Worm (Caenorhabditis elegans) whole organism, L1 larva: ENCODE measurements around the gene lelo-3.

Experiments
- C04F5.9 ChIP-seq: sonication (generic microtip); optimal IDR thresholded peaks from 2 replicates; lab custom pipeline; 2016; ENCODE audit warnings: missing genetic modification characterization, missing compliant biosample characterization
- C16A3.4 ChIP-seq: fragments of 150-350 bp; optimal IDR thresholded peaks from 2 replicates; lab custom pipeline; 2014; ENCODE audit warnings: missing biosample characterization, missing genetic modification characterization
- alr-1 ChIP-seq: fragments of 200-800 bp; sonication (Bioruptor generic); optimal IDR thresholded peaks from 2 replicates; lab custom pipeline; 2018; ENCODE audit warnings: borderline replicate concordance, mild to moderate bottlenecking, missing genetic modification characterization, missing compliant biosample characterization
- aly-2 ChIP-seq: fragments of 150-350 bp; optimal IDR thresholded peaks from 2 replicates; lab custom pipeline; 2014; ENCODE audit warnings: missing biosample characterization, missing genetic modification characterization
- blmp-1 ChIP-seq: fragments of 150-350 bp; optimal IDR thresholded peaks from 2 replicates; lab custom pipeline; 2014; ENCODE audit warnings: missing biosample characterization, missing genetic modification characterization
- ceh-63 ChIP-seq: fragments of 200-800 bp; sonication (Bioruptor generic); optimal IDR thresholded peaks from 2 replicates; lab custom pipeline; 2018; ENCODE audit warnings: mild to moderate bottlenecking, missing genetic modification characterization, missing compliant biosample characterization
- ceh-8 ChIP-seq: fragments of 200-800 bp; sonication (Bioruptor generic); optimal IDR thresholded peaks from 2 replicates; lab custom pipeline; 2018; ENCODE audit warnings: mild to moderate bottlenecking, missing genetic modification characterization, moderate library complexity, missing compliant biosample characterization
- ceh-90 ChIP-seq: sonication (generic microtip); optimal IDR thresholded peaks from 2 replicates; lab custom pipeline; 2016; ENCODE audit warnings: missing genetic modification characterization, missing compliant biosample characterization
- ces-1 ChIP-seq: fragments of 150-350 bp; optimal IDR thresholded peaks from 2 replicates; lab custom pipeline; 2014; ENCODE audit warnings: missing biosample characterization, missing genetic modification reagents, missing genetic modification characterization
- efl-1 ChIP-seq, 4 experiments: fragments of 150-350 bp; optimal IDR thresholded peaks in 3 of 4; peaks in 1 of 4; 1 replicate in 1 of 4; 2 replicates in 3 of 4; lab custom pipeline; 2014; ENCODE audit warnings: missing biosample characterization in 2 of 4, missing genetic modification characterization in 2 of 4, missing genetic modification reagents in 2 of 4
- efl-3 ChIP-seq: fragments of 200-800 bp; sonication (Bioruptor generic); optimal IDR thresholded peaks from 2 replicates; lab custom pipeline; 2018; ENCODE audit warnings: mild to moderate bottlenecking, missing genetic modification characterization, missing compliant biosample characterization
- egl-27 ChIP-seq, 2 experiments: fragments of 150-350 bp in 1 of 2; sonication (generic microtip); optimal IDR thresholded peaks; 3 replicates each; lab custom pipeline; 2017 to 2018; ENCODE audit warnings: missing biosample characterization in 2 of 2, missing genetic modification characterization in 2 of 2, missing genetic modification reagents in 2 of 2
- elt-2 ChIP-seq: sonication (generic microtip); optimal IDR thresholded peaks from 2 replicates; lab custom pipeline; 2016; ENCODE audit warnings: missing genetic modification characterization, mild to moderate bottlenecking, inconsistent platforms, missing compliant biosample characterization, missing genetic modification reagents
- elt-3 ChIP-seq, 6 experiments: fragments of 150-350 bp in 1 of 6; sonication (generic microtip); optimal IDR thresholded peaks; 2 replicates each; lab custom pipeline; 2017 to 2018; ENCODE audit warnings: missing biosample characterization in 6 of 6, missing genetic modification characterization in 6 of 6, inconsistent platforms in 1 of 6
- fkh-10 ChIP-seq: sonication (generic microtip); optimal IDR thresholded peaks from 2 replicates; lab custom pipeline; 2017; ENCODE audit warnings: missing biosample characterization, missing genetic modification reagents, missing genetic modification characterization
- fkh-4 ChIP-seq: sonication (generic microtip); optimal IDR thresholded peaks from 2 replicates; lab custom pipeline; 2016; ENCODE audit warnings: missing compliant biosample characterization, missing genetic modification characterization, borderline replicate concordance
- fkh-8 ChIP-seq: sonication (generic microtip); optimal IDR thresholded peaks from 2 replicates; lab custom pipeline; 2016; ENCODE audit warnings: mild to moderate bottlenecking, missing genetic modification characterization, missing compliant biosample characterization
- fos-1 ChIP-seq: fragments of 150-350 bp; optimal IDR thresholded peaks from 2 replicates; lab custom pipeline; 2014; ENCODE audit warnings: missing biosample characterization, missing genetic modification characterization
- hpl-2 ChIP-seq: fragments of 150-350 bp; optimal IDR thresholded peaks from 2 replicates; lab custom pipeline; 2014; ENCODE audit warnings: missing biosample characterization, missing genetic modification reagents, missing genetic modification characterization
- irx-1 ChIP-seq: sonication (generic microtip); optimal IDR thresholded peaks from 2 replicates; lab custom pipeline; 2016; ENCODE audit warnings: missing genetic modification characterization, missing compliant biosample characterization
- lin-14 ChIP-seq: fragments of 200-800 bp; sonication (Bioruptor generic); optimal IDR thresholded peaks from 2 replicates; lab custom pipeline; 2018; ENCODE audit warnings: mild to moderate bottlenecking, missing genetic modification characterization, moderate library complexity, missing compliant biosample characterization
- lin-15B ChIP-seq: fragments of 150-350 bp; sonication (generic microtip); optimal IDR thresholded peaks from 3 replicates; lab custom pipeline; 2014; ENCODE audit warnings: missing biosample characterization, missing genetic modification characterization
- lin-35 ChIP-seq, 2 experiments: fragments of 150-350 bp; optimal IDR thresholded peaks; 2 replicates each; lab custom pipeline; 2014; ENCODE audit warnings: missing biosample characterization in 2 of 2, missing genetic modification characterization in 2 of 2, missing genetic modification reagents in 2 of 2
- lin-39 ChIP-seq: fragments of 150-350 bp; optimal IDR thresholded peaks from 2 replicates; lab custom pipeline; 2014; ENCODE audit warnings: missing biosample characterization, missing genetic modification reagents, missing genetic modification characterization
- lir-3 ChIP-seq: sonication (generic microtip); optimal IDR thresholded peaks from 2 replicates; lab custom pipeline; 2016; ENCODE audit warnings: mild to moderate bottlenecking, missing genetic modification characterization, moderate library complexity, missing compliant biosample characterization; ENCODE audit not compliant: poor library complexity
- mef-2 ChIP-seq: fragments of 150-350 bp; optimal IDR thresholded peaks from 2 replicates; lab custom pipeline; 2014; ENCODE audit warnings: missing biosample characterization, missing genetic modification characterization
- mep-1 ChIP-seq: fragments of 150-350 bp; optimal IDR thresholded peaks from 2 replicates; lab custom pipeline; 2014; ENCODE audit warnings: missing biosample characterization, missing genetic modification characterization
- nhr-11 ChIP-seq: fragments of 150-350 bp; optimal IDR thresholded peaks from 2 replicates; lab custom pipeline; 2014; ENCODE audit warnings: missing biosample characterization, missing genetic modification characterization
- nhr-12 ChIP-seq: sonication (generic microtip); optimal IDR thresholded peaks from 2 replicates; lab custom pipeline; 2017; ENCODE audit warnings: missing biosample characterization, missing genetic modification characterization
- nhr-20 ChIP-seq: sonication (generic microtip); optimal IDR thresholded peaks from 2 replicates; lab custom pipeline; 2016; ENCODE audit warnings: mild to moderate bottlenecking, missing genetic modification characterization, missing compliant biosample characterization
- nhr-28 ChIP-seq: fragments of 150-350 bp; optimal IDR thresholded peaks from 2 replicates; lab custom pipeline; 2014; ENCODE audit warnings: missing biosample characterization, missing genetic modification characterization
- nhr-47 ChIP-seq: sonication (generic microtip); optimal IDR thresholded peaks from 2 replicates; lab custom pipeline; 2016; ENCODE audit warnings: mild to moderate bottlenecking, missing genetic modification characterization, moderate library complexity, missing compliant biosample characterization
- nhr-71 ChIP-seq: sonication (generic microtip); optimal IDR thresholded peaks from 2 replicates; lab custom pipeline; 2016; ENCODE audit warnings: mild to moderate bottlenecking, missing genetic modification characterization, moderate library complexity, missing compliant biosample characterization
- nhr-76 ChIP-seq: sonication (generic microtip); optimal IDR thresholded peaks from 2 replicates; lab custom pipeline; 2017; ENCODE audit warnings: missing biosample characterization, missing genetic modification characterization
- nhr-84 ChIP-seq: sonication (generic microtip); optimal IDR thresholded peaks from 2 replicates; lab custom pipeline; 2017; ENCODE audit warnings: missing biosample characterization, missing genetic modification characterization
- nhr-85 ChIP-seq: sonication (generic microtip); peaks from one replicate; lab custom pipeline; 2016; ENCODE audit warnings: missing genetic modification characterization, inconsistent platforms, missing compliant biosample characterization
- pag-3 ChIP-seq: sonication (generic microtip); optimal IDR thresholded peaks from 2 replicates; lab custom pipeline; 2017; ENCODE audit warnings: missing genetic modification characterization, mild to moderate bottlenecking, missing compliant biosample characterization, antibody characterized with exemption, borderline replicate concordance; ENCODE audit not compliant: insufficient read depth
- pqm-1 ChIP-seq: sonication (generic microtip); optimal IDR thresholded peaks from 3 replicates; lab custom pipeline; 2017; ENCODE audit warnings: missing biosample characterization, missing genetic modification characterization
- snpc-4 ChIP-seq: fragments of 150-350 bp; optimal IDR thresholded peaks from 2 replicates; lab custom pipeline; 2014; ENCODE audit warnings: missing biosample characterization, missing genetic modification characterization
- snu-23 ChIP-seq: sonication (generic microtip); optimal IDR thresholded peaks from 2 replicates; lab custom pipeline; 2016; ENCODE audit warnings: missing genetic modification characterization, missing compliant biosample characterization
- sup-37 ChIP-seq: fragments of 200-800 bp; sonication (Bioruptor generic); optimal IDR thresholded peaks from 2 replicates; lab custom pipeline; 2018; ENCODE audit warnings: mild to moderate bottlenecking, missing genetic modification characterization, missing compliant biosample characterization
- tbx-2 ChIP-seq: sonication (generic microtip); optimal IDR thresholded peaks from 2 replicates; lab custom pipeline; 2016; ENCODE audit warnings: missing genetic modification characterization, missing compliant biosample characterization
- unc-130 ChIP-seq: fragments of 150-350 bp; optimal IDR thresholded peaks from 2 replicates; lab custom pipeline; 2017; ENCODE audit warnings: missing biosample characterization, missing genetic modification characterization, inconsistent platforms
- unc-30 ChIP-seq: sonication (generic microtip); optimal IDR thresholded peaks from 2 replicates; lab custom pipeline; 2017; ENCODE audit warnings: missing biosample characterization, missing genetic modification characterization
- unc-98 ChIP-seq: fragments of 200-800 bp; sonication (Bioruptor generic); IDR thresholded peaks from 2 replicates; pipeline ENCODE4 v1.3.6; 2022; ENCODE audit warnings: missing genetic modification characterization, missing compliant biosample characterization
- zag-1 ChIP-seq: fragments of 150-350 bp; optimal IDR thresholded peaks from 2 replicates; lab custom pipeline; 2014; ENCODE audit warnings: missing biosample characterization, missing genetic modification characterization
- ztf-11 ChIP-seq, 2 experiments: sonication (generic microtip); optimal IDR thresholded peaks; 2 replicates each; lab custom pipeline; 2016 to 2017; ENCODE audit warnings: missing genetic modification characterization in 2 of 2, missing biosample characterization in 1 of 2, missing compliant biosample characterization in 1 of 2

The lelo-3 gene

DNA sequence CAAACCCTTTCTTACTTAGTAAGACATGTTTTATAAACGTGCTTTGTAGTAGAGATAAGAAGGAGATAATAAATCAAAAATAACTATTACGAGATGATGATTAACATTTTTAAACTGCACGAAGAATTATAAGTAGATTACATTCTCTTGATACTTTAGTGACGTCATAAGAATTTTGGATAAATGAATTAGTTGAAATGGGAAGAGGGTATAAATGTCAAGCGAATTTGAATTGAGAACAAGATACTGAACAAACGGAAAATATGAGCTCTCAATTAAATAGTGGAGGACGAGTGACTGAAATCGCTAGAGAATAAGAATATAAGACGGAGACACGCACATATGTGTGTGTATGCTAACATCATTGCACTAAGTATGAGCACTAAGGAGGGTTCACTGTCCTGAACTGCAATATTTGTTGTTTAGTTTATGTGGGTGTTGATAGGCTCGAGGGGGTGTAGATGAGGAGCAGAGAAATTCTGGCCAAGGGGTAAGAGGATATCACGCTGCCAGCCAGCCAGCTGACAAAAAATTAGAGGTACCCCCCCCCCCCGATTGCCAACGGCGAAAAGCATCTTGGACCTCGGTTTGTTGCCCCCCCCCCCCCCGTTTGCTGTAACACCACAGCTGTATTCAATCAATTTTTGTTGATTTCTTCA lies 18.2 kb upstream of the lelo-3 start (continued):
- no peak for TF ChIP-seq unc-98 (GFP tag; lab: Robert Waterston, UW)
- TF ChIP-seq zag-1: peak; percentile 9
- TF ChIP-seq ceh-90 (tag; lab: Kevin White, UChicago): no peak
- no peak for TF ChIP-seq snpc-4
- no peak for TF ChIP-seq irx-1 (tag; lab: Kevin White, UChicago)
- TF ChIP-seq C04F5.9: no peak
- TF ChIP-seq nhr-11: no peak
- no peak for TF ChIP-seq lin-39 (tag; lab: Kevin White, UChicago)
- TF ChIP-seq nhr-20 (tag; lab: Kevin White, UChicago): peak; percentile 31
- no peak for TF ChIP-seq lin-35 (GFP tag; optimal IDR thresholded peaks at IDR 0.05; lab: Kevin White, UChicago)
- TF ChIP-seq fos-1 (tag; lab: Kevin White, UChicago): no peak
- no peak for TF ChIP-seq nhr-12 (tag; lab: Kevin White, UChicago)
- no peak for TF ChIP-seq elt-2
- TF ChIP-seq efl-1 (optimal IDR thresholded peaks at IDR 0.05; lab: Kevin White, UChicago): no peak
- no peak for TF ChIP-seq efl-1 (GFP tag; optimal IDR thresholded peaks at IDR 0.05 in 1 of 2; lab: Kevin White, UChicago)
- no peak for TF ChIP-seq nhr-84 (tag; lab: Kevin White, UChicago)
- TF ChIP-seq C16A3.4 (tag; lab: Kevin White, UChicago): no peak

ce11 chrX:6039544-6039943 lies 17.2 kb upstream of the lelo-3 start, which contains the start of gene hsp-25:
TSS of gene hsp-25 (minus strand) at chrX:6039644.
- TF ChIP-seq fkh-10 (no peak), ztf-11 (tag; optimal IDR thresholded peaks at IDR 0.05; lab: Kevin White, UChicago) (no peak), sup-37 (GFP tag; lab: Kevin White, UChicago) (no peak), nhr-84 (tag; lab: Kevin White, UChicago) (no peak), hpl-2 (GFP tag; lab: Kevin White, UChicago) (no peak)

- TF ChIP-seq pag-3: no peak
- no peak for TF ChIP-seq nhr-76 (tag; lab: Kevin White, UChicago)
- TF ChIP-seq tbx-2 (tag; lab: Kevin White, UChicago): no peak
- TF ChIP-seq unc-30: no peak
- TF ChIP-seq nhr-85 (tag; lab: Kevin White, UChicago): no peak
- TF ChIP-seq aly-2 (tag; lab: Kevin White, UChicago): no peak
- TF ChIP-seq ceh-63 (GFP tag; lab: Kevin White, UChicago): no peak
- no peak for TF ChIP-seq pqm-1
- no peak for TF ChIP-seq alr-1 (tag; lab: Kevin White, UChicago)
- no peak for TF ChIP-seq lin-15B
- TF ChIP-seq nhr-28: no peak
- no peak for TF ChIP-seq lir-3 (tag; lab: Kevin White, UChicago)
- TF ChIP-seq efl-3 (GFP tag; lab: Kevin White, UChicago): no peak
- TF ChIP-seq egl-27 (tag; optimal IDR thresholded peaks at IDR 0.05; lab: Kevin White, UChicago): no peak
Observed at ce11 chrX:6031169-6031568, 8.8 kb upstream of the lelo-3 start, which contains the start of gene ipp-5. TSS of gene ipp-5 (plus strand) at chrX:6031469.

DNA sequence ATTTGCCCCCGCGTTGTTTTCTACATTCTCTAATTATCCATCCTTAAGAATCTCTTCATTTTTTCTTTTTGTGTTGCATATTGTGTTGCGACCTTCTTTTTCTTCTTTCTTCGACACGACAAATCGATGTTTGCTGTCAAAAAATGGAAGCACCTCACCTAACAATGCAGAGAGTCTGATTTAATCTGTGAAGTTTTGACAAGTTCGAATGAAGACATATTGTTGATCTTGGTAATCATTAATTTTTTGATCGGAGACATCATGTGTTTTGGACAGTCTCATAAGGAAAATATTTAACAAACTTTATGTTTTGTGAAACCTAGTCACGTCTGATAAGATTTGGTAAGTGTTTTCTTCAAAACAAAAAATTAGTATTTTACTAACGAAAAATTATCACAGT lies 6.7 kb upstream of the lelo-3 start:
- TF ChIP-seq blmp-1 (peak; percentile 36), elt-3 (tag; optimal IDR thresholded peaks at IDR 0.05; lab: Kevin White, UChicago) (peak in 2 of 6 experiments; percentile 8 to 36), fkh-8 (tag; lab: Kevin White, UChicago) (no peak), mep-1 (tag; lab: Kevin White, UChicago) (no peak), mef-2 (tag; lab: Kevin White, UChicago) (no peak), fkh-4 (tag; lab: Kevin White, UChicago) (no peak), ces-1 (no peak), nhr-20 (tag; lab: Kevin White, UChicago) (peak; percentile 55), lin-35 (GFP tag; optimal IDR thresholded peaks at IDR 0.05; lab: Kevin White, UChicago) (peak in 1 of 2 experiments; percentile 13), sup-37 (GFP tag; lab: Kevin White, UChicago) (no peak), snu-23 (peak; percentile 16), unc-130 (tag; lab: Kevin White, UChicago) (no peak), lin-14 (GFP tag; lab: Kevin White, UChicago) (peak; percentile 49), nhr-71 (tag; lab: Kevin White, UChicago) (peak; percentile 48), elt-2 (no peak), ceh-8 (no peak), nhr-47 (tag; lab: Kevin White, UChicago) (no peak), nhr-85 (tag; lab: Kevin White, UChicago) (peak; percentile 84)
- TF ChIP-seq, all 84 proteins: peak for 8
